Worm (Caenorhabditis elegans) whole organism, L4/young adult: ENCODE measurements around the gene kqt-3.

ENCODE experiments used
- W03F9.2 ChIP-seq: fragments of 150-350 bp; optimal IDR thresholded peaks from 2 replicates; lab custom pipeline; 2014; ENCODE audit warnings: missing biosample characterization, missing genetic modification characterization
- dao-5 ChIP-seq: sonication (generic microtip); optimal IDR thresholded peaks from 2 replicates; lab custom pipeline; 2016; ENCODE audit warnings: missing genotype, missing genetic modification characterization, moderate library complexity, missing compliant biosample characterization

DNA sequence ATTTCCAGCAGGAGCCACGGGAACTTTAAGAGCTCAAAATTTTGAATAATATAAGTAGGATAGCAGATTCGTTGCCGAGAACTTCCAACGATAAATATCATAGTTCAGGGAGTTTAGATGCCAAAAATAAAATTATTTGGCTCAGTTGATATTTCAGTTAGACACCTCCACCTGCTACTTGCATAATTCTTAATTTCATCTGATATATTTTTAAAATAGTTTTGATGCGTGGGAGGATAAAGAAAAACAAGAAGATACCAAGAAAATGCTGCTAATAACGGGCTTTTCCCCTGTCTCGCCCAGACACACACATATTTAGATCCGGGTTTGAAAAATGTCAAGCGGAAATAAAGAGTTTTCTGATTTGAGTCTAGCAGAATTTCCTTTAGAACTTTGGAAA lies 25.1 kb downstream of the kqt-3 start, which contains the start of gene sre-46:
- TF ChIP-seq W03F9.2 (tag; lab: Kevin White, UChicago) (no peak), dao-5 (no peak)
